Fruit fly (Drosophila melanogaster): ENCODE measurements around the gene Alp11.

The Alp11 gene

dm6 chrX:15587433-15587832 lies at the start of gene Alp11:
Gene Alp11 (plus strand): TSS chrX:15587733.
- TF ChIP-seq CG15073 (GFP tag; optimal IDR thresholded peaks at IDR 0.05): no peak
- no peak for TF ChIP-seq cg (GFP tag; optimal IDR thresholded peaks at IDR 0.05)
- no peak for TF ChIP-seq CG15479 (GFP tag; optimal IDR thresholded peaks at IDR 0.05)
- no peak for TF ChIP-seq ato (GFP tag; IDR thresholded peaks at IDR 0.05; ENCODE audit: partially characterized antibody)
- TF ChIP-seq repo (GFP tag; optimal IDR thresholded peaks at IDR 0.05): no peak
- TF ChIP-seq CG6254 (GFP tag; optimal IDR thresholded peaks at IDR 0.05): no peak
- TF ChIP-seq CG30403 (GFP tag; optimal IDR thresholded peaks at IDR 0.05): no peak
- no peak for TF ChIP-seq ranshi (GFP tag; IDR thresholded peaks at IDR 0.05)
- TF ChIP-seq CG7556 (GFP tag; optimal IDR thresholded peaks at IDR 0.05): no peak
- TF ChIP-seq CG9727 (GFP tag; optimal IDR thresholded peaks at IDR 0.05): no peak
- no peak for TF ChIP-seq HLHmδ (GFP tag; optimal IDR thresholded peaks at IDR 0.05)
- no peak for TF ChIP-seq chif (GFP tag; optimal IDR thresholded peaks at IDR 0.05)
- TF ChIP-seq ewg (GFP tag; optimal IDR thresholded peaks at IDR 0.05): no peak
- TF ChIP-seq danr (GFP tag; IDR thresholded peaks at IDR 0.05): no peak

- no peak for TF ChIP-seq CG11560 (tag; IDR thresholded peaks at IDR 0.05)
- TF ChIP-seq tgo (GFP tag; IDR thresholded peaks at IDR 0.05): no peak
- peak; percentile 21 for TF ChIP-seq grn (GFP tag; optimal IDR thresholded peaks at IDR 0.05)
- no peak for TF ChIP-seq CG14014 (GFP tag; IDR thresholded peaks at IDR 0.05)
- TF ChIP-seq D (optimal IDR thresholded peaks at IDR 0.05): no peak
- no peak for TF ChIP-seq D (GFP tag; optimal IDR thresholded peaks at IDR 0.05)
- no peak for TF ChIP-seq zen (tag; optimal IDR thresholded peaks at IDR 0.05)
- peak in 1 of 3 experiments; percentile 7 for TF ChIP-seq lola (GFP tag; optimal IDR thresholded peaks at IDR 0.05)
- no peak for TF ChIP-seq Med (GFP tag)
- TF ChIP-seq CG3847 (GFP tag; IDR thresholded peaks at IDR 0.05): no peak
- no peak for TF ChIP-seq bigmax (GFP tag; optimal IDR thresholded peaks at IDR 0.05)
- no peak for TF ChIP-seq Oaz (GFP tag; IDR thresholded peaks at IDR 0.05)
- TF ChIP-seq twi (tag; optimal IDR thresholded peaks at IDR 0.05): peak; percentile 49
- TF ChIP-seq lab (GFP tag; optimal IDR thresholded peaks at IDR 0.05): peak; percentile 41
- peak; percentile 24 for TF ChIP-seq nmo (GFP tag; optimal IDR thresholded peaks at IDR 0.05)
- no peak for TF ChIP-seq esg (GFP tag; conservative IDR thresholded peaks at IDR 0.05)
- TF ChIP-seq HLH4C (GFP tag; IDR thresholded peaks at IDR 0.05; ENCODE audit: partially characterized antibody): no peak
- TF ChIP-seq crol (GFP tag; IDR thresholded peaks at IDR 0.05): peak; percentile 76
- no peak for TF ChIP-seq Bgb (GFP tag; IDR thresholded peaks at IDR 0.05; ENCODE audit: partially characterized antibody)
- no peak for TF ChIP-seq CG4617 (GFP tag; optimal IDR thresholded peaks at IDR 0.05; ENCODE audit: borderline replicate concordance)
- TF ChIP-seq bsh (GFP tag; optimal IDR thresholded peaks at IDR 0.05): peak in 1 of 2 experiments; percentile 33
- TF ChIP-seq CG10543 (GFP tag; optimal IDR thresholded peaks at IDR 0.05): no peak
- no peak for TF ChIP-seq sug (tag; optimal IDR thresholded peaks at IDR 0.05)
- TF ChIP-seq tin (GFP tag; optimal IDR thresholded peaks at IDR 0.05): no peak
- no peak for TF ChIP-seq tio (GFP tag; optimal IDR thresholded peaks at IDR 0.05)
- no peak for TF ChIP-seq CG17385 (GFP tag; optimal IDR thresholded peaks at IDR 0.05)
- no peak for TF ChIP-seq pros (GFP tag; optimal IDR thresholded peaks at IDR 0.05)
- TF ChIP-seq CG12219 (GFP tag; optimal IDR thresholded peaks at IDR 0.05): no peak
- TF ChIP-seq CG3281 (GFP tag; optimal IDR thresholded peaks at IDR 0.05): no peak
- no peak for TF ChIP-seq vvl (GFP tag; IDR thresholded peaks at IDR 0.05)
- peak; percentile 38 for TF ChIP-seq CG8281 (tag; optimal IDR thresholded peaks at IDR 0.05)
- TF ChIP-seq Dfd (GFP tag; optimal IDR thresholded peaks at IDR 0.05): no peak
- TF ChIP-seq CG10366 (GFP tag; IDR thresholded peaks at IDR 0.05): no peak
- no peak for TF ChIP-seq kah (GFP tag; optimal IDR thresholded peaks at IDR 0.05)
- TF ChIP-seq bab2 (GFP tag; optimal IDR thresholded peaks at IDR 0.05): no peak
Measured at dm6 chrX:15539856-15540488, 47.6 kb upstream of the Alp11 start.

Measured in whole organism, embryonic.